Worm (Caenorhabditis elegans) whole organism, early embryonic: ENCODE measurements around the gene fipr-15.

Experiments
- B0310.2 ChIP-seq: sonication (generic microtip); optimal IDR thresholded peaks from 2 replicates; lab custom pipeline; 2016; ENCODE audit warnings: mild to moderate bottlenecking, missing genetic modification characterization, missing compliant biosample characterization
- F13C5.2 ChIP-seq: sonication (generic microtip); optimal IDR thresholded peaks from 2 replicates; lab custom pipeline; 2017; ENCODE audit warnings: mild to moderate bottlenecking, missing genetic modification characterization, inconsistent platforms, missing compliant biosample characterization
- aly-1 ChIP-seq: sonication (generic microtip); optimal IDR thresholded peaks from 2 replicates; lab custom pipeline; 2016; ENCODE audit warnings: missing genetic modification characterization, missing compliant biosample characterization
- ama-1 ChIP-seq: fragments of 150-350 bp; optimal IDR thresholded peaks from 2 replicates; lab custom pipeline; 2014
- ceh-13 ChIP-seq: fragments of 200-800 bp; sonication (Bioruptor generic); optimal IDR thresholded peaks from 2 replicates; lab custom pipeline; 2018; ENCODE audit warnings: mild to moderate bottlenecking, missing genetic modification characterization, missing compliant biosample characterization
- ceh-36 ChIP-seq: sonication (generic microtip); optimal IDR thresholded peaks from 2 replicates; lab custom pipeline; 2016; ENCODE audit warnings: missing genetic modification characterization, inconsistent platforms, missing compliant biosample characterization
- ets-7 ChIP-seq: sonication (generic microtip); optimal IDR thresholded peaks from 2 replicates; lab custom pipeline; 2016; ENCODE audit warnings: missing genotype, missing genetic modification characterization, missing compliant biosample characterization
- flt-1 ChIP-seq: fragments of 200-800 bp; sonication (Bioruptor generic); IDR thresholded peaks from 2 replicates; pipeline ENCODE4 v1.3.6; 2022; ENCODE audit warnings: missing genetic modification characterization, missing compliant biosample characterization
- hmbx-1 ChIP-seq: sonication (generic microtip); optimal IDR thresholded peaks from 2 replicates; lab custom pipeline; 2016; ENCODE audit warnings: mild to moderate bottlenecking, missing genetic modification characterization, missing compliant biosample characterization
- hmg-4 ChIP-seq: fragments of 200-800 bp; sonication (Bioruptor generic); optimal IDR thresholded peaks from 2 replicates; lab custom pipeline; 2018; ENCODE audit warnings: mild to moderate bottlenecking, missing genetic modification characterization, missing compliant biosample characterization
- hnd-1 ChIP-seq: sonication (generic microtip); optimal IDR thresholded peaks from 2 replicates; lab custom pipeline; 2016; ENCODE audit warnings: missing genetic modification characterization, missing compliant biosample characterization
- pes-1 ChIP-seq: fragments of 200-800 bp; sonication (Bioruptor generic); IDR thresholded peaks from 2 replicates; pipeline ENCODE4 v1.3.6; 2022; ENCODE audit warnings: missing genetic modification reagents, missing genetic modification characterization, missing compliant biosample characterization
- scrt-1 ChIP-seq: fragments of 200-800 bp; sonication (Bioruptor generic); IDR thresholded peaks from 2 replicates; pipeline ENCODE4 v1.3.6; 2022; ENCODE audit warnings: missing genetic modification characterization, missing compliant biosample characterization
- sea-1 ChIP-seq: fragments of 200-800 bp; sonication (Bioruptor generic); conservative IDR thresholded peaks from 2 replicates; pipeline ENCODE4 v1.3.6; 2022; ENCODE audit warnings: missing genetic modification characterization, missing compliant biosample characterization
- tbx-11 ChIP-seq: fragments of 200-800 bp; sonication (Bioruptor generic); IDR thresholded peaks from 2 replicates; pipeline ENCODE4 v1.3.6; 2022; ENCODE audit warnings: missing genetic modification characterization, missing compliant biosample characterization
- tbx-37 ChIP-seq: fragments of 200-800 bp; sonication (Bioruptor generic); conservative IDR thresholded peaks from 2 replicates; pipeline ENCODE4 v1.3.6; 2022; ENCODE audit warnings: missing genetic modification reagents, missing genetic modification characterization, missing compliant biosample characterization
- tra-4 ChIP-seq: sonication (generic microtip); optimal IDR thresholded peaks from 2 replicates; lab custom pipeline; 2017; ENCODE audit warnings: missing genetic modification characterization, missing compliant biosample characterization

fipr-15 gene

ce11 chrIV:10880264-10880663 lies at the start of gene fipr-15:
Gene fipr-15, plus strand, starts transcription at chrIV:10880564.
- TF ChIP-seq ets-7 (no peak), tbx-37 (no peak), scrt-1 (GFP tag; lab: Robert Waterston, UW) (no peak), hnd-1 (tag; lab: Kevin White, UChicago) (no peak), hmg-4 (GFP tag; lab: Kevin White, UChicago) (no peak), pes-1 (GFP tag; lab: Robert Waterston, UW) (no peak), aly-1 (no peak), tbx-11 (no peak), flt-1 (GFP tag; lab: Robert Waterston, UW) (no peak)

- TF ChIP-seq hmg-4 (GFP tag; lab: Kevin White, UChicago) (no peak), tbx-11 (no peak), ets-7 (no peak)
Observed at ce11 chrIV:10832148-10832547, 48.2 kb upstream of the fipr-15 start, which contains the start of gene best-15. Gene best-15, minus strand, starts transcription at chrIV:10832248.

- no peak for TF ChIP-seq scrt-1 (GFP tag; lab: Robert Waterston, UW)
- no peak for TF ChIP-seq flt-1 (GFP tag; lab: Robert Waterston, UW)
- no peak for TF ChIP-seq tbx-11
- TF ChIP-seq ets-7: no peak
- TF ChIP-seq ceh-13 (GFP tag; lab: Kevin White, UChicago): no peak
- TF ChIP-seq tra-4 (tag; lab: Kevin White, UChicago): no peak
- TF ChIP-seq ama-1 (lab: Kevin White, UChicago): no peak
- no peak for TF ChIP-seq hmbx-1
- TF ChIP-seq hnd-1 (tag; lab: Kevin White, UChicago): no peak
- TF ChIP-seq ceh-36 (tag; lab: Kevin White, UChicago): no peak
- no peak for TF ChIP-seq hmg-4 (GFP tag; lab: Kevin White, UChicago)
- TF ChIP-seq B0310.2 (tag; lab: Kevin White, UChicago): no peak
- no peak for TF ChIP-seq F13C5.2 (tag; lab: Kevin White, UChicago)
- no peak for TF ChIP-seq sea-1
- no peak for TF ChIP-seq aly-1
- no peak for TF ChIP-seq tbx-37
Observed at ce11 chrIV:10842232-10842631, 38.1 kb upstream of the fipr-15 start.

ce11 chrIV:10842705-10843364 lies 37.5 kb upstream of the fipr-15 start, which contains the start of gene T11G6.5:
Gene T11G6.5, minus strand, starts transcription at chrIV:10842755.
- TF ChIP-seq scrt-1 (GFP tag; lab: Robert Waterston, UW) (no peak), B0310.2 (tag; lab: Kevin White, UChicago) (no peak), ets-7 (no peak), hmbx-1 (no peak), F13C5.2 (tag; lab: Kevin White, UChicago) (no peak), sea-1 (no peak), ama-1 (lab: Kevin White, UChicago) (no peak), tbx-37 (no peak), tbx-11 (no peak), hnd-1 (tag; lab: Kevin White, UChicago) (no peak), aly-1 (no peak), ceh-13 (GFP tag; lab: Kevin White, UChicago) (no peak), tra-4 (tag; lab: Kevin White, UChicago) (no peak), hmg-4 (GFP tag; lab: Kevin White, UChicago) (no peak), pes-1 (GFP tag; lab: Robert Waterston, UW) (no peak), ceh-36 (tag; lab: Kevin White, UChicago) (no peak), flt-1 (GFP tag; lab: Robert Waterston, UW) (no peak)

- TF ChIP-seq hnd-1 (tag; lab: Kevin White, UChicago): no peak
- TF ChIP-seq hmbx-1: no peak
- TF ChIP-seq flt-1 (GFP tag; lab: Robert Waterston, UW): no peak
- no peak for TF ChIP-seq pes-1 (GFP tag; lab: Robert Waterston, UW)
- TF ChIP-seq hmg-4 (GFP tag; lab: Kevin White, UChicago): no peak
- TF ChIP-seq tbx-11: no peak
- TF ChIP-seq ets-7: no peak
- no peak for TF ChIP-seq aly-1
- TF ChIP-seq scrt-1 (GFP tag; lab: Robert Waterston, UW): no peak
- TF ChIP-seq ceh-13 (GFP tag; lab: Kevin White, UChicago): no peak
- TF ChIP-seq B0310.2 (tag; lab: Kevin White, UChicago): no peak
- no peak for TF ChIP-seq sea-1
- TF ChIP-seq F13C5.2 (tag; lab: Kevin White, UChicago): no peak
- TF ChIP-seq ceh-36 (tag; lab: Kevin White, UChicago): no peak
- no peak for TF ChIP-seq tbx-37
- TF ChIP-seq tra-4 (tag; lab: Kevin White, UChicago): no peak
- TF ChIP-seq ama-1 (lab: Kevin White, UChicago): no peak
Observed at ce11 chrIV:10851136-10851535, 29.2 kb upstream of the fipr-15 start.

ce11 chrIV:10851833-10852232 lies 28.5 kb upstream of the fipr-15 start, which contains the start of gene T11G6.4:
Gene T11G6.4, minus strand, starts transcription at chrIV:10851933.
- no peak for TF ChIP-seq B0310.2 (tag; lab: Kevin White, UChicago)
- no peak for TF ChIP-seq tbx-11
- TF ChIP-seq tra-4 (tag; lab: Kevin White, UChicago): no peak
- no peak for TF ChIP-seq flt-1 (GFP tag; lab: Robert Waterston, UW)
- no peak for TF ChIP-seq hmg-4 (GFP tag; lab: Kevin White, UChicago)
- TF ChIP-seq ceh-13 (GFP tag; lab: Kevin White, UChicago): no peak
- TF ChIP-seq hmbx-1: no peak
- no peak for TF ChIP-seq ets-7
- no peak for TF ChIP-seq hnd-1 (tag; lab: Kevin White, UChicago)
- TF ChIP-seq F13C5.2 (tag; lab: Kevin White, UChicago): no peak
- no peak for TF ChIP-seq scrt-1 (GFP tag; lab: Robert Waterston, UW)

- TF ChIP-seq pes-1 (GFP tag; lab: Robert Waterston, UW) (no peak), F13C5.2 (tag; lab: Kevin White, UChicago) (no peak), hnd-1 (tag; lab: Kevin White, UChicago) (no peak), ets-7 (no peak), tbx-11 (no peak), ceh-36 (tag; lab: Kevin White, UChicago) (no peak), sea-1 (no peak)
Observed at ce11 chrIV:10852403-10852802, 28.0 kb upstream of the fipr-15 start.
